Fruit fly (Drosophila melanogaster): ENCODE results near the gene CG15576.

Gene CG15576

dm6 chrX:4277861-4278260 lies 25.3 kb upstream of the CG15576 start, which contains the start of gene CG15578:
CG15578 (minus strand) TSS chrX:4277961.
- no peak for TF ChIP-seq MESR4 (GFP tag; optimal IDR thresholded peaks at IDR 0.05)
- TF ChIP-seq Dbx (GFP tag; IDR thresholded peaks at IDR 0.05), result no peak
- no peak for TF ChIP-seq ara (GFP tag; IDR thresholded peaks at IDR 0.05)
- no peak for TF ChIP-seq grn (GFP tag; optimal IDR thresholded peaks at IDR 0.05)

- TF ChIP-seq gem (tag; optimal IDR thresholded peaks at IDR 0.05) (no peak), Stat92E (GFP tag; optimal IDR thresholded peaks at IDR 0.05) (no peak), CG3847 (GFP tag; IDR thresholded peaks at IDR 0.05) (no peak), H15 (GFP tag; IDR thresholded peaks at IDR 0.05) (no peak), CG8944 (GFP tag; optimal IDR thresholded peaks at IDR 0.05) (no peak), CG1647 (GFP tag; optimal IDR thresholded peaks at IDR 0.05) (no peak), stc (GFP tag; IDR thresholded peaks at IDR 0.05) (no peak), CG16813 (GFP tag; IDR thresholded peaks at IDR 0.05; ENCODE audit: partially characterized antibody) (no peak), CG16815 (GFP tag; optimal IDR thresholded peaks at IDR 0.05) (no peak), Mrtf (GFP tag; IDR thresholded peaks at IDR 0.05) (no peak), CG7987 (GFP tag; optimal IDR thresholded peaks at IDR 0.05) (no peak), CG14050 (GFP tag; IDR thresholded peaks at IDR 0.05) (no peak), CG6813 (GFP tag; optimal IDR thresholded peaks at IDR 0.05) (no peak), TFAM (GFP tag; optimal IDR thresholded peaks at IDR 0.05) (no peak), onecut (GFP tag; IDR thresholded peaks at IDR 0.05) (no peak), otp (GFP tag; IDR thresholded peaks at IDR 0.05) (no peak), inv (GFP tag; IDR thresholded peaks at IDR 0.05; ENCODE audit: partially characterized antibody) (no peak), CG4854 (GFP tag; optimal IDR thresholded peaks at IDR 0.05) (no peak)
Observed at dm6 chrX:4276900-4277299, 24.3 kb upstream of the CG15576 start, which contains the start of gene CG15577. CG15577 (minus strand) TSS chrX:4277000.

dm6 chrX:4273499-4273898 lies 20.9 kb upstream of the CG15576 start:
- TF ChIP-seq CG13123 (GFP tag; optimal IDR thresholded peaks at IDR 0.05) (no peak), CTCF (GFP tag; optimal IDR thresholded peaks at IDR 0.05) (peak; percentile 32), pfk (GFP tag; optimal IDR thresholded peaks at IDR 0.05) (peak; percentile 91), stwl (tag; optimal IDR thresholded peaks at IDR 0.05) (peak; percentile 15)

- TF ChIP-seq Lim3 (GFP tag; IDR thresholded peaks at IDR 0.05) (no peak), D19A (tag; optimal IDR thresholded peaks at IDR 0.05) (no peak), CG34422 (GFP tag; IDR thresholded peaks at IDR 0.05) (no peak), Sox100B (GFP tag; optimal IDR thresholded peaks at IDR 0.05) (no peak), da (GFP tag; optimal IDR thresholded peaks at IDR 0.05) (no peak), CG1024 (GFP tag; IDR thresholded peaks at IDR 0.05) (no peak), CG30431 (GFP tag; optimal IDR thresholded peaks at IDR 0.05) (no peak), pum (GFP tag; optimal IDR thresholded peaks at IDR 0.05) (no peak), Ets97D (GFP tag; optimal IDR thresholded peaks at IDR 0.05) (no peak)
Observed at dm6 chrX:4268401-4268800, 15.8 kb upstream of the CG15576 start, which contains the start of gene CG15572. CG15572 (plus strand) TSS chrX:4268701.

dm6 chrX:4265797-4266196 lies 13.2 kb upstream of the CG15576 start, which contains the start of gene CG12691:
CG12691 (plus strand) TSS chrX:4266097.
- TF ChIP-seq Med (GFP tag), result peak; percentile 26
- no peak for TF ChIP-seq E2f2 (GFP tag; IDR thresholded peaks at IDR 0.05)
- TF ChIP-seq CHES-1-like (GFP tag; optimal IDR thresholded peaks at IDR 0.05), result no peak
